Worm (Caenorhabditis elegans) whole organism, midembryonic: Measurements from ENCODE around the gene T01B10.5.

Source experiments
- T22C8.4 ChIP-seq: fragments of 200-800 bp; sonication (Bioruptor generic); IDR thresholded peaks from 2 replicates; pipeline ENCODE4 v1.3.6; 2022; ENCODE audit warnings: missing genetic modification characterization, missing compliant biosample characterization
- cog-1 ChIP-seq: sonication (generic microtip); optimal IDR thresholded peaks from 2 replicates; lab custom pipeline; 2016; ENCODE audit warnings: missing genetic modification characterization, missing compliant biosample characterization
- flt-1 ChIP-seq: fragments of 200-800 bp; sonication (Bioruptor generic); IDR thresholded peaks from 2 replicates; pipeline ENCODE4 v1.3.6; 2022; ENCODE audit warnings: missing genetic modification characterization, missing compliant biosample characterization
- klf-2 ChIP-seq: fragments of 200-800 bp; sonication (Bioruptor generic); conservative IDR thresholded peaks from 2 replicates; pipeline ENCODE4 v1.3.6; 2022; ENCODE audit warnings: missing genetic modification reagents, missing genetic modification characterization, missing compliant biosample characterization
- med-1 ChIP-seq: sonication (generic microtip); optimal IDR thresholded peaks from 2 replicates; lab custom pipeline; 2017; ENCODE audit warnings: missing genetic modification characterization, mild to moderate bottlenecking, missing compliant biosample characterization, antibody characterized with exemption, missing genetic modification reagents; ENCODE audit not compliant: insufficient read depth
- ref-1 ChIP-seq: fragments of 200-800 bp; sonication (Bioruptor generic); conservative IDR thresholded peaks from 2 replicates; pipeline ENCODE4 v1.3.6; 2022; ENCODE audit warnings: missing genetic modification reagents, missing genetic modification characterization, missing compliant biosample characterization
- tab-1 ChIP-seq: fragments of 200-800 bp; sonication (Bioruptor generic); IDR thresholded peaks from 2 replicates; pipeline ENCODE4 v1.3.6; 2022; ENCODE audit warnings: missing genetic modification characterization, missing compliant biosample characterization
- ztf-23 ChIP-seq: fragments of 200-800 bp; sonication (Bioruptor generic); IDR thresholded peaks from 2 replicates; pipeline ENCODE4 v1.3.6; 2022; ENCODE audit warnings: missing genetic modification reagents, missing genetic modification characterization, missing compliant biosample characterization
- ztf-29 ChIP-seq: fragments of 200-800 bp; sonication (Bioruptor generic); IDR thresholded peaks from 2 replicates; pipeline ENCODE4 v1.3.6; 2022; ENCODE audit warnings: missing genetic modification reagents, missing genetic modification characterization, missing compliant biosample characterization

Gene T01B10.5

ce11 chrX:8495005-8495404 lies at the start of gene T01B10.5:
TSS of gene T01B10.5 (plus strand) at chrX:8495305.
- no peak for TF ChIP-seq med-1 (GFP tag; lab: Kevin White, UChicago)
- TF ChIP-seq ztf-29 (GFP tag; lab: Robert Waterston, UW): no peak
- no peak for TF ChIP-seq klf-2
- no peak for TF ChIP-seq flt-1 (GFP tag; lab: Robert Waterston, UW)
- TF ChIP-seq cog-1 (tag; lab: Kevin White, UChicago): no peak
- no peak for TF ChIP-seq tab-1
- TF ChIP-seq ztf-23 (GFP tag; lab: Robert Waterston, UW): no peak
- no peak for TF ChIP-seq ref-1
- TF ChIP-seq T22C8.4 (GFP tag; lab: Robert Waterston, UW): no peak

DNA sequence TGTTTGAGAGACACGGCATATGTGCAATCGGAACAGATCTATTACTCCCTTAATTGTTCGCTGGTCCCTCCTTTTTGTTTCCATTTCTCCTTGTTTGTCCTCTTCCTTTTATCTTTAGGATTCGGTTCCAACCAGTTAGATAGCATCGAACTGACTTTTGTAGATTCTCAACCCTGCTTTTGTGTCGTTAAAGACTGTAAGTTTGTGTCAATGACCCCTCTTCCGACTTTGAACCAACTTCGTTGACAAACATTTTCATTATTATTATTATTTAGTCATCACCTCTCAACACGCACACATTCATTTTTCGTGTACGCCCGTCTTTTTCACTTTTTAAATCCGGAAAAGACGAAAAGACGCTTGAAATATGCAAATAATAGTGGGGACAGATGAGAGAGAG lies 49.0 kb upstream of the T01B10.5 start, which contains the start of gene F16F9.1:
TSS of gene F16F9.1 (plus strand) at position 301 of the 400 bp plus-strand sequence.
- TF ChIP-seq T22C8.4 (GFP tag; lab: Robert Waterston, UW) (no peak), flt-1 (GFP tag; lab: Robert Waterston, UW) (no peak), med-1 (GFP tag; lab: Kevin White, UChicago) (no peak), ztf-23 (GFP tag; lab: Robert Waterston, UW) (no peak), ztf-29 (GFP tag; lab: Robert Waterston, UW) (no peak), tab-1 (no peak), klf-2 (no peak), ref-1 (no peak), cog-1 (tag; lab: Kevin White, UChicago) (no peak)

DNA sequence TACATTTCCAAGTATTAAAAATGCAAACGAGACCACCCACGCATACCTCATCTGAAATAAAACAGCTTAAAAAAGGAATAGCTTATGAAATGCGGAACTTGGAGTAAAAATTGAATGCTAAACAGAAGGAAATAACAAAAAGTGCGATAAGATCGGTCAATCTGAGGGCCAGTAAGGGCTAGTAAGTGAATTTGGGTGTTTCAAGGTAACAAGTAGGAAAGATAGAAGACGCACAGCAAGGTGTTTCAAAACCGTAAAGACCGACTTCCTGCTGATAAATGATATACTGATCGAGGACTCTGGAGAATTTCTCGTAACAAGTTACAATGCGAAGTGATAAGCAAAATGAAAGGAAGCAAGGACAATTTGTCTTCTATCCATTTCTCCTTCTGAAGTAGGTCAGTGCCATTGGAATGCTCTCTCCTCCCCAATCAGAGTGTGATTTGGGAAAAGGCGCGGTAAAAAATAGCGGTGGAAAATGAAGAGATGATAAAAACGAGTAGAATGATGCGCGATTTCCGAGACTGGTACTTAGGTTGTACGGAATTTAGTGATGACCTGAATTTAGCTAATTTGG lies 39.4 kb upstream of the T01B10.5 start, which contains the start of gene dpy-6:
TSS of gene dpy-6 (minus strand) at position 51 of the 577 bp plus-strand sequence.
- TF ChIP-seq T22C8.4 (GFP tag; lab: Robert Waterston, UW): no peak
- no peak for TF ChIP-seq ref-1
- TF ChIP-seq med-1 (GFP tag; lab: Kevin White, UChicago): no peak
- TF ChIP-seq flt-1 (GFP tag; lab: Robert Waterston, UW): no peak
- TF ChIP-seq ztf-23 (GFP tag; lab: Robert Waterston, UW): no peak
- no peak for TF ChIP-seq tab-1
- no peak for TF ChIP-seq klf-2
- TF ChIP-seq ztf-29 (GFP tag; lab: Robert Waterston, UW): no peak

- no peak for TF ChIP-seq med-1 (GFP tag; lab: Kevin White, UChicago)
- no peak for TF ChIP-seq cog-1 (tag; lab: Kevin White, UChicago)
- TF ChIP-seq ztf-23 (GFP tag; lab: Robert Waterston, UW): no peak
Measured at ce11 chrX:8457314-8457713, 37.8 kb upstream of the T01B10.5 start, which contains the start of gene F16F9.3. TSS of gene F16F9.3 (plus strand) at chrX:8457614.

DNA sequence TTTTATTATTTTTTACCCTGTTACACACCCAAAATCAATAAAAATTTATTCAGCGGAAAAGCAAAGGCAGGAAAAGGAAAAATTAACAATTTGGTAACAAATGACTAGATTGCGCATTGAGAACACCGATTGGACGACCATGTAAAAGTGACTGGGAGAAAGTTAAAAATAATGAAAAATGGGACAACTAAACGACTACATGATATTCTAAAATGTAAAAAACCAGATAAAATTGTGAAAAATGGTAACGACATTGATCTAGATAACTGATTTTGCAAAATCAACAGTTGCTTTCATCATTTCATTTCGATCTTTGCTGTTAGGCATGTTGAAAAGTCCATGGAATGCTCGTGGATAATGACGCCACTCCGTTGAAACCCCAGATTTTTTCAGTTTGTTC lies 35.3 kb upstream of the T01B10.5 start:
- TF ChIP-seq cog-1 (tag; lab: Kevin White, UChicago) (no peak), ref-1 (no peak), med-1 (GFP tag; lab: Kevin White, UChicago) (no peak), ztf-29 (GFP tag; lab: Robert Waterston, UW) (no peak), flt-1 (GFP tag; lab: Robert Waterston, UW) (no peak), klf-2 (no peak), ztf-23 (GFP tag; lab: Robert Waterston, UW) (no peak), T22C8.4 (GFP tag; lab: Robert Waterston, UW) (no peak), tab-1 (no peak)

DNA sequence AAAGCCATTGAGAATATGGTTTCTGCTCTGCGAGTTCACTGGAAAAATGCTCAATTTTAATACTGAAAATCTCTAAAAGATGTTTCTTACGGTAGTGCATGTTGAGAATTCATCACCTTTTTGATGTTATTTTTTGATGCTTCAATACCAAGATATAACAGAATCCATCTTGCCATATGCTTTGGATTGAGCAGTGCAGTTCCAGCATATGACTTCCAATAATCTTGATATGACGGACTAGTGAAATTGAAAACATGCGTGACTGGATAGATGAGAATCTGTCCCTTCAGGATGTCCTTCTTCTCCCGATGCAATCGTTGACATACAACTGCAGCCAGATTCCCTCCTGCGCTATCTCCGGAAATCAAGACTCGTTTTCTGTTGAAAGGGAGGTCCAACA lies 34.1 kb upstream of the T01B10.5 start:
- TF ChIP-seq T22C8.4 (GFP tag; lab: Robert Waterston, UW) (no peak), ztf-29 (GFP tag; lab: Robert Waterston, UW) (no peak)

- no peak for TF ChIP-seq ref-1
- TF ChIP-seq ztf-29 (GFP tag; lab: Robert Waterston, UW): no peak
- TF ChIP-seq flt-1 (GFP tag; lab: Robert Waterston, UW): no peak
- TF ChIP-seq T22C8.4 (GFP tag; lab: Robert Waterston, UW): no peak
- TF ChIP-seq klf-2: no peak
- TF ChIP-seq cog-1 (tag; lab: Kevin White, UChicago): no peak
- TF ChIP-seq med-1 (GFP tag; lab: Kevin White, UChicago): no peak
- TF ChIP-seq tab-1: no peak
Measured at ce11 chrX:8463085-8463645, 31.9 kb upstream of the T01B10.5 start, which contains the start of gene F16F9.4. TSS of gene F16F9.4 (minus strand) at chrX:8463360.

DNA sequence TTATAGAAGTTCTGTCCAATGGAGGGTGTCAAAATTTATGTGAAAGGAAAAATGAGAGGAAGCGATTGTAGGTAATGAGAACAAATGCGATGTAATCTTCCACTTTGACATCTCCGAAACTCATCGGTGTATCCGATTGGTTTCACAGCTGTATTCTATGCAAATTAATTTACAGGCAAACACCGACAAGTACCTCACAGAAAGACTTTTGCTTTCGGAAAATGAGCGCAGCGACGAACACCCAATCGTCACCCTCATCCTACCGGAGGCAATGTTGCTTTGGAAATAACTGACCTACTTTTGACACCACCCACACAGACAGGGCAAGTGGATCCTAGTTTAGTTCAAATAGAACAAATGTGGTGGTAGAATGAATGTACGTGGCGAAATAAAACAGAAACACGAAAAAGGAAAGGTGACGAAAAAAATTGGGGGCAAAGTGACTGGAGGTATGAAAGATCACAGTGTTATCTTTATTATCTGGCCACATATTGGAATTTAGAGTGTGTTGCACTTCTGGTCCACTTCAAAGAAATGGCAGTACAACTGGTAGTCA lies 31.1 kb upstream of the T01B10.5 start:
- TF ChIP-seq flt-1 (GFP tag; lab: Robert Waterston, UW) (no peak), ref-1 (no peak), ztf-29 (GFP tag; lab: Robert Waterston, UW) (no peak), T22C8.4 (GFP tag; lab: Robert Waterston, UW) (no peak), tab-1 (no peak), ztf-23 (GFP tag; lab: Robert Waterston, UW) (no peak), cog-1 (tag; lab: Kevin White, UChicago) (no peak), med-1 (GFP tag; lab: Kevin White, UChicago) (no peak), klf-2 (no peak)

DNA sequence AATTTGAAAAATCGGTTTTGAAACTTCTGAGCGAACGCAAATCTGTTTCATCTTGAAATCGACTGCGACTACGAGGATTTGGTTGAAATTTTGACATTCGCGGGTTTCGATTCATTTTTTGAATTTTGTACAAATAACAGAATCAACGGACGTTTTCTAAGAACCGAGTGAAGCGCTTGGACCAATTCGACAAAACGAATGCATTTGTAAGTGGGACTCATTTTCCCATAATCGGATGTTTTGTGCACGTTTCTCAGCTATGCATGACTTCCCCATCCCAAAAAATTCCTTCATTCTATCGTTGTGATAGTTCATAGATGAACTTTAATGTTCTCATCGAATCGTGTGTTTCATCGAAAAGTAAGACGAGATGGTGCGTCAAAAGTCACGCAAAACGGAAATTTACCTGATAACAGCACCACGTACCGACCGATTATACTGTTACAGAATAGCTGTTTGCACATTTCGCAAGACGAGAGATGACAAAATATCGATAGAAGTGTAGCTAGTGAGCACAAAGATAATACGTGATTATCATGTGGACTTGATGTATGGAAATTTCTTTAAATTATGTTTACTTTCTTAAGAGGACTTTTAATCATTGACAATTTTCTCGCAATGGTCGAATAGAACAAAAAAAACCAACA lies 24.9 kb upstream of the T01B10.5 start, which contains the start of gene mec-10:
TSS of gene mec-10 (minus strand) at position 189 of the 647 bp plus-strand sequence.
- no peak for TF ChIP-seq T22C8.4 (GFP tag; lab: Robert Waterston, UW)
- TF ChIP-seq ztf-29 (GFP tag; lab: Robert Waterston, UW): no peak
- TF ChIP-seq ref-1: no peak
- TF ChIP-seq cog-1 (tag; lab: Kevin White, UChicago): no peak
